Worm (Caenorhabditis elegans) whole organism, young adult: ENCODE data around the gene C26F1.1.
A peak's percentile ranks its signal among the peaks of the same experiment; 100 is the strongest.

Experiments used
- B0019.2 ChIP-seq: fragments of 200-800 bp; sonication (Bioruptor generic); conservative IDR thresholded peaks from 2 replicates; pipeline ENCODE4 v1.3.6; 2022; ENCODE audit warnings: missing genetic modification reagents, missing genetic modification characterization, missing compliant biosample characterization
- B0035.1 ChIP-seq: sonication (generic microtip); optimal IDR thresholded peaks from 2 replicates; lab custom pipeline; 2016; ENCODE audit warnings: missing genetic modification characterization, mild to moderate bottlenecking, missing compliant biosample characterization, missing genotype, missing genetic modification reagents
- F55B11.4 ChIP-seq: sonication (generic microtip); optimal IDR thresholded peaks from 2 replicates; lab custom pipeline; 2016; ENCODE audit warnings: missing compliant biosample characterization, missing genetic modification characterization, borderline replicate concordance; ENCODE audit not compliant: insufficient read depth
- F57A8.1 ChIP-seq: fragments of 200-800 bp; sonication (Bioruptor generic); optimal IDR thresholded peaks from 2 replicates; lab custom pipeline; 2018; ENCODE audit warnings: mild to moderate bottlenecking, missing genetic modification characterization, moderate library complexity, missing compliant biosample characterization
- K11D2.4 ChIP-seq: fragments of 200-800 bp; sonication (Bioruptor generic); IDR thresholded peaks from 2 replicates; pipeline ENCODE4 v1.3.6; 2022; ENCODE audit warnings: missing genetic modification reagents, missing genetic modification characterization, missing compliant biosample characterization
- T07F8.4 ChIP-seq: sonication (generic microtip); optimal IDR thresholded peaks from 2 replicates; lab custom pipeline; 2016; ENCODE audit warnings: mild to moderate bottlenecking, missing genetic modification characterization, moderate library complexity, missing compliant biosample characterization
- T26A5.8 ChIP-seq: sonication (generic microtip); optimal IDR thresholded peaks from 2 replicates; lab custom pipeline; 2016; ENCODE audit warnings: missing genetic modification characterization, missing compliant biosample characterization
- Y53G8AR.9 ChIP-seq: fragments of 200-800 bp; sonication (Bioruptor generic); conservative IDR thresholded peaks from 2 replicates; pipeline ENCODE4 v1.3.6; 2022; ENCODE audit warnings: missing genetic modification reagents, missing genetic modification characterization, missing compliant biosample characterization
- Y56A3A.18 ChIP-seq: fragments of 200-800 bp; sonication (Bioruptor generic); IDR thresholded peaks from 2 replicates; pipeline ENCODE4 v1.3.6; 2022; ENCODE audit warnings: missing genetic modification reagents, missing genetic modification characterization, missing compliant biosample characterization
- Y67H2A.10 ChIP-seq: fragments of 200-800 bp; sonication (Bioruptor generic); conservative IDR thresholded peaks from 2 replicates; pipeline ENCODE4 v1.3.6; 2022; ENCODE audit warnings: missing genetic modification reagents, missing genetic modification characterization, missing compliant biosample characterization
- Y79H2A.3 ChIP-seq: fragments of 200-800 bp; sonication (Bioruptor generic); conservative IDR thresholded peaks from 2 replicates; pipeline ENCODE4 v1.3.6; 2022; ENCODE audit warnings: missing genetic modification reagents, missing genetic modification characterization, missing compliant biosample characterization
- akir-1 ChIP-seq: fragments of 200-800 bp; sonication (Bioruptor generic); optimal IDR thresholded peaks from 2 replicates; lab custom pipeline; 2018; ENCODE audit warnings: mild to moderate bottlenecking, missing genetic modification characterization, moderate library complexity, missing compliant biosample characterization
- aptf-2 ChIP-seq: fragments of 200-800 bp; sonication (Bioruptor generic); conservative IDR thresholded peaks from 2 replicates; pipeline ENCODE4 v1.3.6; 2022; ENCODE audit warnings: missing genetic modification reagents, missing genetic modification characterization, missing compliant biosample characterization
- athp-1 ChIP-seq: sonication (generic microtip); optimal IDR thresholded peaks from 2 replicates; lab custom pipeline; 2017; ENCODE audit warnings: mild to moderate bottlenecking, missing genetic modification characterization, missing compliant biosample characterization
- attf-6 ChIP-seq: fragments of 200-800 bp; sonication (Bioruptor generic); IDR thresholded peaks from 2 replicates; pipeline ENCODE4 v1.3.6; 2022; ENCODE audit warnings: missing genetic modification reagents, missing genetic modification characterization, missing compliant biosample characterization
- bed-2 ChIP-seq: fragments of 200-800 bp; sonication (Bioruptor generic); IDR thresholded peaks from 2 replicates; pipeline ENCODE4 v1.3.6; 2022; ENCODE audit warnings: missing genetic modification reagents, missing genetic modification characterization, missing compliant biosample characterization
- ccch-3 ChIP-seq: fragments of 200-800 bp; sonication (Bioruptor generic); optimal IDR thresholded peaks from 2 replicates; lab custom pipeline; 2018; ENCODE audit warnings: mild to moderate bottlenecking, missing genetic modification characterization, missing compliant biosample characterization
- cebp-2 ChIP-seq: fragments of 200-800 bp; sonication (Bioruptor generic); IDR thresholded peaks from 2 replicates; pipeline ENCODE4 v1.3.6; 2022; ENCODE audit warnings: missing genetic modification characterization, missing compliant biosample characterization
- ceh-79 ChIP-seq: sonication (generic microtip); optimal IDR thresholded peaks from 2 replicates; lab custom pipeline; 2017; ENCODE audit warnings: mild to moderate bottlenecking, missing genetic modification characterization, missing compliant biosample characterization
- fkh-3 ChIP-seq: sonication (generic microtip); optimal IDR thresholded peaks from 2 replicates; lab custom pipeline; 2016; ENCODE audit warnings: mild to moderate bottlenecking, missing genetic modification characterization, missing compliant biosample characterization
- hsf-1 ChIP-seq: fragments of 200-800 bp; sonication (Bioruptor generic); IDR thresholded peaks from 2 replicates; pipeline ENCODE4 v1.3.6; 2022; ENCODE audit warnings: missing genetic modification reagents, missing genetic modification characterization, missing compliant biosample characterization
- madf-3 ChIP-seq: fragments of 200-800 bp; sonication (Bioruptor generic); IDR thresholded peaks from 2 replicates; pipeline ENCODE4 v1.3.6; 2022; ENCODE audit warnings: missing genetic modification reagents, missing genetic modification characterization, missing compliant biosample characterization
- nfya-2 ChIP-seq: fragments of 200-800 bp; sonication (Bioruptor generic); IDR thresholded peaks from 2 replicates; pipeline ENCODE4 v1.3.6; 2022; ENCODE audit warnings: missing genetic modification reagents, missing genetic modification characterization, missing compliant biosample characterization
- nfyb-1 ChIP-seq: fragments of 200-800 bp; sonication (Bioruptor generic); IDR thresholded peaks from 2 replicates; pipeline ENCODE4 v1.3.6; 2022; ENCODE audit warnings: missing genetic modification reagents, missing genetic modification characterization, missing compliant biosample characterization
- nhr-80 ChIP-seq: sonication (generic microtip); optimal IDR thresholded peaks from 2 replicates; lab custom pipeline; 2016; ENCODE audit warnings: missing genetic modification characterization, missing compliant biosample characterization
- pbrm-1 ChIP-seq: fragments of 200-800 bp; sonication (Bioruptor generic); IDR thresholded peaks from 2 replicates; pipeline ENCODE4 v1.3.6; 2022; ENCODE audit warnings: missing genetic modification reagents, missing genetic modification characterization, missing compliant biosample characterization
- pha-4 ChIP-seq: fragments of 150-350 bp; sonication (generic microtip); optimal IDR thresholded peaks from 2 replicates; lab custom pipeline; 2014; ENCODE audit warnings: missing biosample characterization, missing genetic modification reagents, missing genetic modification characterization
- repo-1 ChIP-seq: sonication (generic microtip); optimal IDR thresholded peaks from 2 replicates; lab custom pipeline; 2017; ENCODE audit warnings: mild to moderate bottlenecking, missing genetic modification characterization, missing compliant biosample characterization
- snpc-1.1 ChIP-seq: sonication (generic microtip); optimal IDR thresholded peaks from 2 replicates; lab custom pipeline; 2017; ENCODE audit warnings: missing genetic modification characterization, mild to moderate bottlenecking, missing compliant biosample characterization, antibody characterized with exemption, moderate library complexity, missing genotype, missing genetic modification reagents; ENCODE audit not compliant: insufficient read depth
- snpc-1.3 ChIP-seq: sonication (generic microtip); optimal IDR thresholded peaks from 2 replicates; lab custom pipeline; 2017; ENCODE audit warnings: missing genetic modification characterization, mild to moderate bottlenecking, missing compliant biosample characterization, antibody characterized with exemption, moderate library complexity, missing genotype, missing genetic modification reagents; ENCODE audit not compliant: insufficient read depth
- tbx-9 ChIP-seq: sonication (generic microtip); optimal IDR thresholded peaks from 2 replicates; lab custom pipeline; 2016; ENCODE audit warnings: borderline replicate concordance, missing genetic modification characterization, inconsistent platforms, missing compliant biosample characterization
- tlf-1 ChIP-seq: fragments of 200-800 bp; sonication (Bioruptor generic); optimal IDR thresholded peaks from 2 replicates; lab custom pipeline; 2018; ENCODE audit warnings: mild to moderate bottlenecking, missing genetic modification characterization, missing compliant biosample characterization
- ztf-22 ChIP-seq: fragments of 200-800 bp; sonication (Bioruptor generic); optimal IDR thresholded peaks from 2 replicates; lab custom pipeline; 2018; ENCODE audit warnings: mild to moderate bottlenecking, missing genetic modification characterization, moderate library complexity, missing compliant biosample characterization
- ztf-25 ChIP-seq: fragments of 200-800 bp; sonication (Bioruptor generic); IDR thresholded peaks from 2 replicates; pipeline ENCODE4 v1.3.6; 2022; ENCODE audit warnings: missing genetic modification reagents, missing genetic modification characterization, missing compliant biosample characterization

Gene C26F1.1

DNA sequence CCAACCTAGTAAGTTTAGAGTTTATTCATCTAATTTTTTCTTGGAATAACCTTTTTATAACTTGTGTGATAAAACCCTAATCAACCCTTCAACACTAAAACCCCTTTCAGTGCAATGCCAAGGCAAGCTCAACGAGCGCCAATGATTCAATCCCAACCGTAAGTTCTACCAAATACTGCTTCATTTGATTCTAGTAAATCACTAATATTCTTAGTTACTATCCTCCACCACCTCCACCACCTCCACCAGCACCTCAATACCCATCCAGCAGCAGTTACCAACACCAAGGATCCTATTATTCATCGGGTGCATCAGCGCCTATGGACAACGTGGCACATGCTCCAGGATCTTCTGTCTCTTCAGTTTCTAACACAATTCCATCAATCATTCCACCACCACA, 668 bp downstream of the C26F1.1 start:
- TF ChIP-seq T07F8.4 (no peak), B0019.2 (no peak), Y67H2A.10 (GFP tag; lab: Robert Waterston, UW) (no peak), nhr-80 (tag; lab: Kevin White, UChicago) (no peak), snpc-1.3 (no peak), tbx-9 (tag; lab: Kevin White, UChicago) (no peak), bed-2 (no peak), hsf-1 (GFP tag; lab: Robert Waterston, UW) (no peak), Y79H2A.3 (GFP tag; lab: Robert Waterston, UW) (no peak), T26A5.8 (tag; lab: Kevin White, UChicago) (no peak), athp-1 (no peak), F55B11.4 (tag; lab: Kevin White, UChicago) (no peak), pbrm-1 (no peak), repo-1 (no peak), cebp-2 (no peak), fkh-3 (tag; lab: Kevin White, UChicago) (no peak), Y56A3A.18 (GFP tag; lab: Robert Waterston, UW) (no peak), B0035.1 (tag; lab: Kevin White, UChicago) (no peak), nfyb-1 (GFP tag; lab: Robert Waterston, UW) (no peak), Y53G8AR.9 (no peak)

DNA sequence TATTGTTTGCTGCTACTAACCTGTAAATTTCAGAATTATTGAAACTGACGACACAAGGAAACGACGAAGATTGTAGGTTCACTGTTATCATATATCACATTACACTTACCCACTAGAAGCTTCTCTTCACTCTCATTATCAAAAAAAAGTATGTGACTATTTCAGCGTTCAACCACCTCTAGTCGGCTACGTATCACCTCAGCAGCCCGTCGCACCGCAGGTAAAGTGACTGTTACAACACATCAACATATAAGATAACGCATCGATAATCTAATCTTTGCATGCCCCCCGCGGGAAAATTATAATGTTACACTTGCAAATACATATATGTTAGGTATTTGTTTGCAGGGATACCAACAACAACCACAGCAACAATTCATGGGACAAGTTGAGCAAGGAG, 1.4 kb downstream of the C26F1.1 start:
- TF ChIP-seq madf-3 (GFP tag; lab: Robert Waterston, UW): 0 out of 2 replicates have a peak, but pooled peaks have one; percentile 4
- no peak for TF ChIP-seq ccch-3

DNA sequence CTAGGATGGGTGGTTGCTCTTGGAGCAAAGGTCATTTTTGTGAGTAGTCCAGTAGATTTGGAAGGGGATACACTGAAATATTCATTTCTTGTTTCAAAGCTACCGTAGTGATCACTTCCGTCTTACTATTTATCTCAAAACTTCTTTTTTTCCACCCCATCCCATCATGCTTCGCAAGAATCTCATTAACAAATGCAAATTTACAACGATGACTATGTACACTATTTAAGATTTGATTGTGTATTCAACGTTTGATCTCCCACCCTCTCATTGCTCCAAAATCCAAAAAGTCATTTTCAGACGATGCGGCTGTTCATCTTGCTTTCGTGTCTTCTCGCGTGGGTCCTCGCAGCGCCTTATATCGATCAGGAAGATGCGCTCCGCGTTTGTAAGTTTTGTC, 7.8 kb downstream of the C26F1.1 start, which contains the start of gene flp-21:
Gene flp-21 (plus strand): TSS at position 301 of the 400 bp plus-strand sequence.
- TF ChIP-seq aptf-2 (GFP tag; lab: Robert Waterston, UW): no peak
- no peak for TF ChIP-seq ztf-25 (GFP tag; lab: Robert Waterston, UW)
- no peak for TF ChIP-seq ceh-79 (tag; lab: Kevin White, UChicago)
- TF ChIP-seq nfya-2: no peak
- TF ChIP-seq snpc-1.1 (tag; lab: Kevin White, UChicago): no peak
- no peak for TF ChIP-seq K11D2.4
- no peak for TF ChIP-seq attf-6 (GFP tag; lab: Robert Waterston, UW)
- TF ChIP-seq hsf-1 (GFP tag; lab: Robert Waterston, UW): no peak
- TF ChIP-seq pbrm-1: no peak
- no peak for TF ChIP-seq F57A8.1 (GFP tag; lab: Kevin White, UChicago)
- TF ChIP-seq Y53G8AR.9: no peak
- no peak for TF ChIP-seq pha-4 (tag; lab: Kevin White, UChicago)
- TF ChIP-seq, all 124 proteins: peak for 0

DNA sequence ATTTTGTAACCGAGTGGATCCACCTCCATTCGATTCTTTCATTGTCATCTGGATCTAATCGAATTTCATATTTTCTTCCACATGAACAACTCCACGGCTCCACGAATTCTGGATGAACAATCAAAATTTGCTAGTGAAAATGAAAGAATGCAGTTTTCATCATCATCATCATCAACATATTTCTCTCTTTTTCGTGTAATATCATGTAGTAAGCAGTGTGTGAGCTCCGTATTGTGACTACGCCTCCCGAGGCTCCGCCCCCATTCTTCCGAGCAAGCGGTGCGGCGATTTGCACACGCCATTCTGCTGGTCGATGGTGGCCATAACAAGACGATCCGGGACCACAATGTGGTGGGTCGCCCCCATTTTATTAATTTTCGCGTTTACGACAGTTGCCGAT, 12.9 kb downstream of the C26F1.1 start, which contains the start of gene ZK742.7:
Gene ZK742.7 (plus strand): TSS at position 301 of the 400 bp plus-strand sequence.
- no peak for TF ChIP-seq tlf-1 (GFP tag; lab: Kevin White, UChicago)
- TF ChIP-seq ztf-22: no peak
- TF ChIP-seq pbrm-1: no peak
- no peak for TF ChIP-seq akir-1
